Fruit fly (Drosophila melanogaster) whole organism, prepupa: ENCODE data around the gene HisRS.

ENCODE experiments used
- Ets21C ChIP-seq: fragments of 200-800 bp; sonication (Bioruptor generic); optimal IDR thresholded peaks from 3 replicates; lab custom pipeline; 2016; ENCODE audit warnings: missing biosample characterization, missing genetic modification characterization
- Ets96B ChIP-seq: fragments of 200-800 bp; optimal IDR thresholded peaks from 2 replicates; lab custom pipeline; 2019; ENCODE audit warnings: missing biosample characterization, mild to moderate bottlenecking, missing genetic modification characterization, moderate library complexity
- Hr38 ChIP-seq: sonication (Bioruptor generic); optimal IDR thresholded peaks from 2 replicates; lab custom pipeline; 2016; ENCODE audit warnings: missing biosample characterization, missing genetic modification characterization

DNA sequence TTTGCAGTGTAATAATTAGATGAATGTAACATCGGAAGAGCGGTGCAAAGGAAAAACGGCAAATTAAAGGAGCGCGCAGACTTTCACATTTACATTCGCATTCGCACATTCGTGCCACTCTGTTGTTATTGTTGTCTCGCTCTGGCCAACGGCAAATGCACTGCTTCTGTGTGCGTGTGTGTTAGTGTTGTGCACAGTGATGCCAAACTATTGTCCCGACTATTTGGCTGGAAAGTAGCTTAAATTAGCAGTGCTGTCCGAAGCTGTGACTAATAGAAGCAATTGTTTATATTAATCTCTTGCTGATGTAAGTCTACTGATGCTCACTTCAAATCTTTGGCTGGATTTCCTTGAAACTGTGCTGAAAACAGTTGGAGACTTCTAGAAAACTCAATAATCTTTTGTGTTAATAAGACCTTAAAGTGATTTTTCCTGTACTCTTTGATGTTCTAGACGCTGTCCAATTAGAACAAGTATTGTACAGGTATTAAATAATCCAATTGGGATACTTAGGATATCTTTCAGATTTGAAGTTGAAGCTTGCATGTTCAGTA lies 837 bp downstream of the HisRS start:
- TF ChIP-seq Ets21C (peak; percentile 2), Ets96B (tag; lab: Kevin White, UChicago) (no peak), Hr38 (GFP tag; lab: Kevin White, UChicago) (no peak)
